Worm (Caenorhabditis elegans): ENCODE results near the gene cyp-14A5.

- TF ChIP-seq mxl-1 (tag; optimal IDR thresholded peaks at IDR 0.05), result no peak
- TF ChIP-seq ama-1 (optimal IDR thresholded peaks at IDR 0.05), result no peak
- no peak for TF ChIP-seq ama-1 (GFP tag; optimal IDR thresholded peaks at IDR 0.05)
- TF ChIP-seq nfya-1 (tag; optimal IDR thresholded peaks at IDR 0.05; ENCODE audit: borderline replicate concordance, insufficient read depth), result no peak
These were observed 30.0 kb downstream of the cyp-14A5 start, which contains the start of gene C35A11.4 for ce11 chrV:5392993-5393628.
